Fruit fly (Drosophila melanogaster) whole organism, embryonic: ENCODE measurements around the gene CG17344.

ENCODE experiments used
- Atf-2 ChIP-seq: fragments of 200-800 bp; sonication (Bioruptor generic); optimal IDR thresholded peaks from 2 replicates; lab custom pipeline; 2016; ENCODE audit warnings: missing biosample characterization, missing genetic modification characterization
- BEAF-32 ChIP-seq: fragments of 200-800 bp; sonication (Bioruptor generic); optimal IDR thresholded peaks from 3 replicates; lab custom pipeline; 2017; ENCODE audit warnings: missing biosample characterization, missing genetic modification characterization, mild to moderate bottlenecking, moderate library complexity, missing genetic modification reagents
- Bgb ChIP-seq: fragments of 200-800 bp; sonication (Bioruptor generic); IDR thresholded peaks from 2 replicates; pipeline ENCODE4 v1.3.6; 2022; ENCODE audit warnings: missing biosample characterization, missing genetic modification characterization; ENCODE audit not compliant: partially characterized antibody
- CG10959 ChIP-seq: fragments of 200-800 bp; sonication (Bioruptor generic); IDR thresholded peaks from 2 replicates; pipeline ENCODE4 v1.3.6; 2022; ENCODE audit warnings: missing biosample characterization, missing genetic modification characterization
- CG11085 ChIP-seq: fragments of 200-800 bp; sonication (Bioruptor generic); IDR thresholded peaks from 2 replicates; pipeline ENCODE4 v1.3.6; 2022; ENCODE audit warnings: missing biosample characterization, missing genetic modification characterization
- CG11723 ChIP-seq: fragments of 200-800 bp; sonication (Bioruptor generic); optimal IDR thresholded peaks from 2 replicates; lab custom pipeline; 2017; ENCODE audit warnings: missing biosample characterization, mild to moderate bottlenecking, missing genetic modification characterization
- CG1233 ChIP-seq: fragments of 200-800 bp; sonication (Bioruptor generic); optimal IDR thresholded peaks from 4 replicates; lab custom pipeline; 2018; ENCODE audit warnings: missing biosample characterization, mild to moderate bottlenecking, missing genetic modification characterization
- CG12769 ChIP-seq: fragments of 200-800 bp; sonication (Bioruptor generic); optimal IDR thresholded peaks from 2 replicates; lab custom pipeline; 2019; ENCODE audit warnings: missing biosample characterization, mild to moderate bottlenecking, missing genetic modification characterization, moderate library complexity
- CG14710 ChIP-seq: fragments of 200-800 bp; sonication (Bioruptor generic); optimal IDR thresholded peaks from 3 replicates; lab custom pipeline; 2019; ENCODE audit warnings: missing biosample characterization, mild to moderate bottlenecking, missing genetic modification characterization, moderate library complexity
- CG1529 ChIP-seq: fragments of 200-800 bp; sonication (Bioruptor generic); optimal IDR thresholded peaks from 3 replicates; lab custom pipeline; 2018; ENCODE audit warnings: missing biosample characterization, missing genetic modification characterization
- CG15601 ChIP-seq: fragments of 200-800 bp; sonication (Bioruptor generic); optimal IDR thresholded peaks from 3 replicates; lab custom pipeline; 2019; ENCODE audit warnings: missing biosample characterization, mild to moderate bottlenecking, missing genetic modification characterization, moderate library complexity
- CG1647 ChIP-seq: fragments of 200-800 bp; sonication (Bioruptor generic); optimal IDR thresholded peaks from 3 replicates; lab custom pipeline; 2016; ENCODE audit warnings: missing biosample characterization, missing genetic modification characterization
- CG17385 ChIP-seq: fragments of 200-800 bp; sonication (Bioruptor generic); optimal IDR thresholded peaks from 3 replicates; lab custom pipeline; 2018; ENCODE audit warnings: missing biosample characterization, mild to moderate bottlenecking, missing genetic modification characterization
- CG18011 ChIP-seq: fragments of 200-800 bp; sonication (Bioruptor generic); optimal IDR thresholded peaks from 2 replicates; lab custom pipeline; 2017; ENCODE audit warnings: missing biosample characterization, missing genetic modification characterization, mild to moderate bottlenecking, moderate library complexity, missing genotype
- CG18599 ChIP-seq: fragments of 200-800 bp; sonication (Bioruptor generic); optimal IDR thresholded peaks from 3 replicates; lab custom pipeline; 2017; ENCODE audit warnings: missing biosample characterization, missing genetic modification characterization, mild to moderate bottlenecking, moderate library complexity, missing genetic modification reagents
- CG2678 ChIP-seq: fragments of 200-800 bp; sonication (Bioruptor generic); optimal IDR thresholded peaks from 3 replicates; lab custom pipeline; 2019; ENCODE audit warnings: missing biosample characterization, mild to moderate bottlenecking, missing genetic modification characterization, moderate library complexity
- CG31224 ChIP-seq: fragments of 200-800 bp; sonication (Bioruptor generic); IDR thresholded peaks from 2 replicates; pipeline ENCODE4 v1.3.6; 2022; ENCODE audit warnings: missing biosample characterization, missing genetic modification characterization
- CG34376 ChIP-seq: fragments of 200-800 bp; sonication (Bioruptor generic); optimal IDR thresholded peaks from 2 replicates; lab custom pipeline; 2018; ENCODE audit warnings: missing biosample characterization, mild to moderate bottlenecking, missing genetic modification characterization
- CG4617 ChIP-seq: fragments of 200-800 bp; sonication (Bioruptor generic); optimal IDR thresholded peaks from 3 replicates; lab custom pipeline; 2016; ENCODE audit warnings: missing biosample characterization, missing genetic modification characterization, borderline replicate concordance
- CG4707 ChIP-seq: fragments of 200-800 bp; sonication (Bioruptor generic); optimal IDR thresholded peaks from 2 replicates; lab custom pipeline; 2018; ENCODE audit warnings: missing biosample characterization, mild to moderate bottlenecking, missing genetic modification characterization, moderate library complexity
- CG6689 ChIP-seq: fragments of 200-800 bp; sonication (Bioruptor generic); IDR thresholded peaks from 2 replicates; pipeline ENCODE4 v1.3.6; 2022; ENCODE audit warnings: missing biosample characterization, missing genetic modification characterization
- CG6765 ChIP-seq: fragments of 200-800 bp; sonication (Bioruptor generic); optimal IDR thresholded peaks from 3 replicates; lab custom pipeline; 2017; ENCODE audit warnings: missing biosample characterization, mild to moderate bottlenecking, missing genetic modification characterization
- CG8924 ChIP-seq: fragments of 200-800 bp; optimal IDR thresholded peaks from 3 replicates; lab custom pipeline; 2019; ENCODE audit warnings: missing biosample characterization, mild to moderate bottlenecking, missing genetic modification characterization, moderate library complexity
- Camta ChIP-seq: fragments of 200-800 bp; sonication (Bioruptor generic); optimal IDR thresholded peaks from 2 replicates; lab custom pipeline; 2016; ENCODE audit warnings: missing biosample characterization, missing genetic modification characterization
- Chrac-16 ChIP-seq: fragments of 200-800 bp; sonication (Bioruptor generic); optimal IDR thresholded peaks from 3 replicates; lab custom pipeline; 2016; ENCODE audit warnings: missing biosample characterization, missing genetic modification characterization
- Ets65A ChIP-seq: fragments of 200-800 bp; sonication (Bioruptor generic); peaks from one replicate; lab custom pipeline; 2016; ENCODE audit warnings: missing biosample characterization, missing genetic modification characterization
- Gsc ChIP-seq: fragments of 200-800 bp; sonication (Bioruptor generic); IDR thresholded peaks from 2 replicates; pipeline ENCODE4 v1.3.6; 2022; ENCODE audit warnings: missing biosample characterization, missing genetic modification characterization
- HLH4C ChIP-seq: fragments of 200-800 bp; sonication (Bioruptor generic); IDR thresholded peaks from 3 replicates; pipeline ENCODE4 v1.3.6; 2022; ENCODE audit warnings: missing biosample characterization, missing genetic modification characterization; ENCODE audit not compliant: partially characterized antibody
- Lhr ChIP-seq: fragments of 200-800 bp; sonication (Bioruptor generic); optimal IDR thresholded peaks from 3 replicates; lab custom pipeline; 2017; ENCODE audit warnings: mild to moderate bottlenecking, missing biosample characterization, missing genetic modification reagents, missing genetic modification characterization
- Oaz ChIP-seq: fragments of 200-800 bp; sonication (Bioruptor generic); IDR thresholded peaks from 2 replicates; pipeline ENCODE4 v1.3.6; 2022; ENCODE audit warnings: missing biosample characterization, missing genetic modification characterization
- aop ChIP-seq: fragments of 200-800 bp; sonication (Bioruptor generic); IDR thresholded peaks from 2 replicates; pipeline ENCODE4 v1.3.6; 2022; ENCODE audit warnings: missing biosample characterization, missing genetic modification characterization
- ap ChIP-seq: fragments of 200-800 bp; sonication (Bioruptor generic); IDR thresholded peaks from 2 replicates; pipeline ENCODE4 v1.3.6; 2022; ENCODE audit warnings: missing biosample characterization, missing genetic modification characterization
- cad ChIP-seq: fragments of >200 bp; optimal IDR thresholded peaks from 2 replicates; lab custom pipeline; 2017; ENCODE audit warnings: missing biosample characterization, missing genetic modification characterization
- cato ChIP-seq: fragments of 200-800 bp; sonication (Bioruptor generic); optimal IDR thresholded peaks from 2 replicates; lab custom pipeline; 2016; ENCODE audit warnings: missing biosample characterization, missing genetic modification characterization, borderline replicate concordance
- cg ChIP-seq: fragments of 200-800 bp; sonication (Bioruptor generic); optimal IDR thresholded peaks from 3 replicates; lab custom pipeline; 2019; ENCODE audit warnings: missing biosample characterization, mild to moderate bottlenecking, missing genetic modification characterization, moderate library complexity
- chif ChIP-seq, 2 experiments: fragments of 200-800 bp; sonication (Bioruptor generic); optimal IDR thresholded peaks; 3 replicates each; lab custom pipeline; 2016; ENCODE audit warnings: missing biosample characterization in 2 of 2, missing genetic modification characterization in 2 of 2
- fd102C ChIP-seq: fragments of 200-800 bp; sonication (Bioruptor generic); optimal IDR thresholded peaks from 2 replicates; lab custom pipeline; 2018; ENCODE audit warnings: missing biosample characterization, mild to moderate bottlenecking, missing genetic modification characterization, moderate library complexity
- fd96Cb ChIP-seq: fragments of 200-800 bp; sonication (Bioruptor generic); optimal IDR thresholded peaks from 2 replicates; lab custom pipeline; 2018; ENCODE audit warnings: missing biosample characterization, mild to moderate bottlenecking, missing genetic modification characterization, moderate library complexity
- gce ChIP-seq: fragments of 200-800 bp; sonication (Bioruptor generic); IDR thresholded peaks from 3 replicates; pipeline ENCODE4 v1.3.6; 2022; ENCODE audit warnings: missing biosample characterization, missing genetic modification characterization
- gem ChIP-seq: fragments of 200-800 bp; sonication (Bioruptor generic); optimal IDR thresholded peaks from 2 replicates; lab custom pipeline; 2019; ENCODE audit warnings: missing biosample characterization, mild to moderate bottlenecking, missing genetic modification characterization, moderate library complexity
- ind ChIP-seq: fragments of 200-800 bp; sonication (Bioruptor generic); optimal IDR thresholded peaks from 3 replicates; lab custom pipeline; 2016; ENCODE audit warnings: missing biosample characterization, missing genetic modification characterization
- jing ChIP-seq: fragments of 200-800 bp; sonication (Bioruptor generic); optimal IDR thresholded peaks from 2 replicates; lab custom pipeline; 2018; ENCODE audit warnings: missing biosample characterization, mild to moderate bottlenecking, missing genetic modification characterization
- otp ChIP-seq: fragments of 200-800 bp; sonication (Bioruptor generic); IDR thresholded peaks from 3 replicates; pipeline ENCODE4, ENCODE4 v1.3.6; 2022; ENCODE audit warnings: missing biosample characterization, missing genetic modification characterization
- pan ChIP-seq, 4 experiments: fragments of >200 bp in 3 of 4; fragments of 200-800 bp in 1 of 4; sonication (Bioruptor generic) in 1 of 4; optimal IDR thresholded peaks in 3 of 4; IDR thresholded peaks in 1 of 4; 2 replicates each; pipeline versions ENCODE4 v1.3.6 to Lab custom; 2017 to 2022; ENCODE audit warnings: missing biosample characterization in 2 of 4, missing genetic modification characterization in 2 of 4, mixed read lengths in 1 of 4
- pho ChIP-seq: fragments of 200-800 bp; sonication (Bioruptor generic); optimal IDR thresholded peaks from 2 replicates; lab custom pipeline; 2016; ENCODE audit warnings: missing biosample characterization, missing genetic modification characterization
- repo ChIP-seq: fragments of 200-800 bp; sonication (Bioruptor generic); optimal IDR thresholded peaks from 2 replicates; lab custom pipeline; 2016; ENCODE audit warnings: missing biosample characterization, missing genetic modification characterization
- slp2 ChIP-seq: fragments of 200-800 bp; sonication (Bioruptor generic); optimal IDR thresholded peaks from 2 replicates; lab custom pipeline; 2016; ENCODE audit warnings: missing biosample characterization, missing genetic modification characterization
- so ChIP-seq: fragments of 200-800 bp; sonication (Bioruptor generic); IDR thresholded peaks from 3 replicates; pipeline ENCODE4 v1.3.6; 2022; ENCODE audit warnings: missing biosample characterization, missing genetic modification characterization
- tgo ChIP-seq: fragments of 200-800 bp; sonication (Bioruptor generic); IDR thresholded peaks from 3 replicates; pipeline ENCODE4 v1.3.6; 2022; ENCODE audit warnings: missing biosample characterization, missing genetic modification characterization
- wdn ChIP-seq: fragments of 200-800 bp; sonication (Bioruptor generic); IDR thresholded peaks from 2 replicates; pipeline ENCODE4 v1.3.6; 2022; ENCODE audit warnings: missing biosample characterization, missing genetic modification characterization
- yki ChIP-seq: fragments of >200 bp; optimal IDR thresholded peaks from 3 replicates; lab custom pipeline; 2018

The CG17344 gene

dm6 chr2L:19126888-19127287 lies 25.0 kb downstream of the CG17344 start (continued):
- peak; percentile 34 for TF ChIP-seq CG4617 (GFP tag; lab: Kevin White, UChicago)
- TF ChIP-seq CG34376 (GFP tag; lab: Kevin White, UChicago) = peak; percentile 20
- TF ChIP-seq Camta = no peak
- TF ChIP-seq CG1647 (GFP tag; lab: Kevin White, UChicago) = no peak
- TF ChIP-seq so (GFP tag; lab: Robert Waterston, UW) = no peak
- TF ChIP-seq Bgb (GFP tag; lab: Robert Waterston, UW) = no peak
- TF ChIP-seq CG17385 (GFP tag; lab: Kevin White, UChicago) = peak; percentile 68
- peak; percentile 77 for TF ChIP-seq CG2678 (tag; lab: Kevin White, UChicago)
- TF ChIP-seq repo (GFP tag; lab: Kevin White, UChicago) = no peak
- peak; percentile 64 for TF ChIP-seq CG8924 (tag; lab: Kevin White, UChicago)
- TF ChIP-seq Oaz = no peak; the same call in 1 of the 2 replicates
- no peak for TF ChIP-seq fd102C
- no peak for TF ChIP-seq gem (tag; lab: Kevin White, UChicago)
- peak; percentile 80 for TF ChIP-seq CG14710
- no peak for TF ChIP-seq wdn (GFP tag; lab: Robert Waterston, UW)
- no peak for TF ChIP-seq yki
- TF ChIP-seq CG6765 = no peak
- no peak for TF ChIP-seq cg
- no peak for TF ChIP-seq aop (GFP tag; lab: Robert Waterston, UW)
- peak; percentile 30 for TF ChIP-seq fd96Cb (tag; lab: Kevin White, UChicago)
- no peak for TF ChIP-seq ind (GFP tag; lab: Kevin White, UChicago)
- TF ChIP-seq BEAF-32 (GFP tag; lab: Kevin White, UChicago) = peak; percentile 23
- TF ChIP-seq tgo = peak; percentile 56; the same call in 1 of the 3 replicates
- TF ChIP-seq ap (GFP tag; lab: Robert Waterston, UW) = no peak
- peak; percentile 43 for TF ChIP-seq CG1233 (GFP tag; lab: Kevin White, UChicago)
- TF ChIP-seq cato (GFP tag; lab: Kevin White, UChicago) = no peak
- TF ChIP-seq Lhr (GFP tag; lab: Kevin White, UChicago) = no peak
- peak; percentile 74 for TF ChIP-seq CG18599 (GFP tag; lab: Kevin White, UChicago)
- no peak for TF ChIP-seq gce (GFP tag; lab: Robert Waterston, UW)
- TF ChIP-seq CG4707 (GFP tag; lab: Kevin White, UChicago) = no peak
- no peak for TF ChIP-seq jing
- TF ChIP-seq cad (GFP tag; lab: Kevin White, UChicago) = no peak
- TF ChIP-seq Gsc (GFP tag; lab: Robert Waterston, UW) = no peak
- no peak for TF ChIP-seq slp2 (GFP tag; lab: Kevin White, UChicago)
- TF ChIP-seq CG31224 (GFP tag; lab: Robert Waterston, UW) = 0 out of 2 replicates have a peak, but pooled peaks have one; percentile 22
- no peak for TF ChIP-seq CG11085 (GFP tag; lab: Robert Waterston, UW)
- TF ChIP-seq CG11723 = peak; percentile 30
- TF ChIP-seq CG18011 (GFP tag; lab: Kevin White, UChicago) = peak; percentile 11
- peak; percentile 29; the same call in 1 of the 2 replicates for TF ChIP-seq CG6689 (GFP tag; lab: Robert Waterston, UW)
- no peak for TF ChIP-seq pan (optimal IDR thresholded peaks at IDR 0.05; lab: Kevin White, UChicago)
- no peak for TF ChIP-seq pan (GFP tag; optimal IDR thresholded peaks at IDR 0.05 in 1 of 2, IDR thresholded peaks at IDR 0.05 in 1 of 2)
- no peak for TF ChIP-seq CG1529
- no peak for TF ChIP-seq CG12769 (tag; lab: Kevin White, UChicago)
- TF ChIP-seq CG10959 (GFP tag; lab: Robert Waterston, UW) = no peak
- TF ChIP-seq chif (GFP tag; optimal IDR thresholded peaks at IDR 0.05; lab: Kevin White, UChicago) = peak in 1 of 2 experiments; percentile 2
- TF ChIP-seq Ets65A (GFP tag; lab: Kevin White, UChicago) = no peak
- TF ChIP-seq otp (GFP tag; lab: Robert Waterston, UW) = no peak
- TF ChIP-seq Chrac-16 = peak; percentile 17
- peak; percentile 78 for TF ChIP-seq CG15601
- no peak for TF ChIP-seq pho (GFP tag; lab: Kevin White, UChicago)
- TF ChIP-seq HLH4C (GFP tag; lab: Robert Waterston, UW) = no peak
- TF ChIP-seq Atf-2 (GFP tag; lab: Kevin White, UChicago) = no peak
